Fruit fly (Drosophila melanogaster) whole organism, prepupa: Measurements from ENCODE around the gene CG7600.

ENCODE experiments used
- Blimp-1 ChIP-seq: fragments of 200-800 bp; sonication (Bioruptor generic); optimal IDR thresholded peaks from 3 replicates; lab custom pipeline; 2017; ENCODE audit warnings: missing biosample characterization, missing genetic modification characterization, mild to moderate bottlenecking, moderate library complexity, missing genetic modification reagents
- CG10631 ChIP-seq: fragments of 200-800 bp; sonication (Bioruptor generic); optimal IDR thresholded peaks from 2 replicates; lab custom pipeline; 2016; ENCODE audit warnings: missing biosample characterization, missing genetic modification characterization
- CG10669 ChIP-seq: fragments of 200-800 bp; sonication (Bioruptor generic); optimal IDR thresholded peaks from 3 replicates; lab custom pipeline; 2018; ENCODE audit warnings: missing biosample characterization, mild to moderate bottlenecking, missing genetic modification characterization, moderate library complexity
- CG11294 ChIP-seq: fragments of 200-800 bp; sonication (Bioruptor generic); IDR thresholded peaks from 2 replicates; pipeline ENCODE4 v1.3.6; 2022; ENCODE audit warnings: missing biosample characterization, missing genetic modification characterization
- CG1621 ChIP-seq: fragments of 200-800 bp; sonication (Bioruptor generic); optimal IDR thresholded peaks from 3 replicates; lab custom pipeline; 2018; ENCODE audit warnings: missing biosample characterization, mild to moderate bottlenecking, missing genetic modification characterization
- CG16779 ChIP-seq: fragments of 200-800 bp; sonication (Bioruptor generic); optimal IDR thresholded peaks from 3 replicates; lab custom pipeline; 2017; ENCODE audit warnings: missing biosample characterization, mild to moderate bottlenecking, missing genetic modification characterization
- CG3032 ChIP-seq: fragments of 200-800 bp; optimal IDR thresholded peaks from 2 replicates; lab custom pipeline; 2019; ENCODE audit warnings: missing biosample characterization, mild to moderate bottlenecking, missing genetic modification characterization, moderate library complexity
- CG32006 ChIP-seq: fragments of 200-800 bp; sonication (Bioruptor generic); optimal IDR thresholded peaks from 3 replicates; lab custom pipeline; 2017; ENCODE audit warnings: missing biosample characterization, mild to moderate bottlenecking, missing genetic modification characterization
- CG34406 ChIP-seq: fragments of 200-800 bp; sonication (Bioruptor generic); optimal IDR thresholded peaks from 3 replicates; lab custom pipeline; 2016; ENCODE audit warnings: missing biosample characterization, missing genetic modification characterization
- CG3919 ChIP-seq: fragments of 200-800 bp; sonication (Bioruptor generic); optimal IDR thresholded peaks from 3 replicates; lab custom pipeline; 2016; ENCODE audit warnings: missing biosample characterization, missing genetic modification characterization
- CG4318 ChIP-seq: fragments of 200-800 bp; sonication (Bioruptor generic); optimal IDR thresholded peaks from 3 replicates; lab custom pipeline; 2017; ENCODE audit warnings: missing biosample characterization, mild to moderate bottlenecking, missing genetic modification characterization
- CG6163 ChIP-seq: fragments of 200-800 bp; sonication (Bioruptor generic); IDR thresholded peaks from 3 replicates; pipeline ENCODE4 v1.3.6; 2022; ENCODE audit warnings: missing biosample characterization, missing genetic modification characterization
- CG6276 ChIP-seq: fragments of 200-800 bp; sonication (Bioruptor generic); optimal IDR thresholded peaks from 2 replicates; lab custom pipeline; 2017; ENCODE audit warnings: missing biosample characterization, mild to moderate bottlenecking, missing genetic modification characterization
- CG6808 ChIP-seq: fragments of 200-800 bp; sonication (Bioruptor generic); optimal IDR thresholded peaks from 3 replicates; lab custom pipeline; 2017; ENCODE audit warnings: missing biosample characterization, missing genetic modification characterization, mild to moderate bottlenecking, moderate library complexity, missing genetic modification reagents
- CG6854 ChIP-seq: fragments of 200-800 bp; sonication (Bioruptor generic); optimal IDR thresholded peaks from 2 replicates; lab custom pipeline; 2017; ENCODE audit warnings: missing biosample characterization, mild to moderate bottlenecking, missing genetic modification characterization
- CG7368 ChIP-seq: fragments of 200-800 bp; sonication (Bioruptor generic); optimal IDR thresholded peaks from 3 replicates; lab custom pipeline; 2016; ENCODE audit warnings: missing biosample characterization, missing genetic modification characterization
- CG8319 ChIP-seq: fragments of 200-800 bp; sonication (Bioruptor generic); optimal IDR thresholded peaks from 3 replicates; lab custom pipeline; 2016; ENCODE audit warnings: missing biosample characterization, missing genetic modification characterization
- CG8632 ChIP-seq: fragments of 200-800 bp; sonication (Bioruptor generic); optimal IDR thresholded peaks from 3 replicates; lab custom pipeline; 2016; ENCODE audit warnings: missing biosample characterization, missing genetic modification characterization
- CG9139 ChIP-seq: fragments of 200-800 bp; sonication (Bioruptor generic); optimal IDR thresholded peaks from 3 replicates; lab custom pipeline; 2017; ENCODE audit warnings: missing biosample characterization, mild to moderate bottlenecking, missing genetic modification characterization
- Eip75B ChIP-seq: fragments of 200-800 bp; sonication (Bioruptor generic); optimal IDR thresholded peaks from 3 replicates; lab custom pipeline; 2016; ENCODE audit warnings: missing biosample characterization, missing genetic modification characterization
- Eip78C ChIP-seq: fragments of 200-800 bp; sonication (Bioruptor generic); peaks from one replicate; lab custom pipeline; 2016; ENCODE audit warnings: missing biosample characterization, missing genetic modification characterization
- Ets96B ChIP-seq: fragments of 200-800 bp; optimal IDR thresholded peaks from 2 replicates; lab custom pipeline; 2019; ENCODE audit warnings: missing biosample characterization, mild to moderate bottlenecking, missing genetic modification characterization, moderate library complexity
- Gug ChIP-seq: fragments of 200-800 bp; sonication (Bioruptor generic); IDR thresholded peaks from 2 replicates; pipeline ENCODE4 v1.3.6; 2022; ENCODE audit warnings: missing biosample characterization, missing genetic modification characterization
- Hr39 ChIP-seq: fragments of 200-800 bp; sonication (Bioruptor generic); optimal IDR thresholded peaks from 2 replicates; lab custom pipeline; 2016; ENCODE audit warnings: missing biosample characterization, missing genetic modification characterization
- Hr4 ChIP-seq: fragments of 200-800 bp; sonication (Bioruptor generic); optimal IDR thresholded peaks from 3 replicates; lab custom pipeline; 2016; ENCODE audit warnings: missing biosample characterization, missing genetic modification characterization
- Lpt ChIP-seq: fragments of 200-800 bp; sonication (Bioruptor generic); optimal IDR thresholded peaks from 3 replicates; lab custom pipeline; 2016; ENCODE audit warnings: missing biosample characterization, missing genetic modification characterization
- Met ChIP-seq: fragments of 200-800 bp; sonication (Bioruptor generic); optimal IDR thresholded peaks from 3 replicates; lab custom pipeline; 2016; ENCODE audit warnings: missing biosample characterization, missing genetic modification characterization
- OdsH ChIP-seq: fragments of 200-800 bp; sonication (Bioruptor generic); optimal IDR thresholded peaks from 3 replicates; lab custom pipeline; 2016; ENCODE audit warnings: missing biosample characterization, missing genetic modification characterization
- Smox ChIP-seq: fragments of 200-800 bp; sonication (Bioruptor generic); optimal IDR thresholded peaks from 3 replicates; lab custom pipeline; 2016; ENCODE audit warnings: missing biosample characterization, missing genetic modification characterization
- Sox102F ChIP-seq: fragments of 200-800 bp; sonication (Bioruptor generic); optimal IDR thresholded peaks from 2 replicates; lab custom pipeline; 2016; ENCODE audit warnings: missing biosample characterization, mild to moderate bottlenecking, missing genetic modification characterization
- Sox14 ChIP-seq: fragments of 200-800 bp; sonication (Bioruptor generic); optimal IDR thresholded peaks from 3 replicates; lab custom pipeline; 2016; ENCODE audit warnings: missing biosample characterization, missing genetic modification characterization
- Sox15 ChIP-seq: fragments of 200-800 bp; sonication (Bioruptor generic); optimal IDR thresholded peaks from 3 replicates; lab custom pipeline; 2016; ENCODE audit warnings: missing biosample characterization, missing genetic modification characterization
- acj6 ChIP-seq: fragments of 200-800 bp; sonication (Bioruptor generic); optimal IDR thresholded peaks from 3 replicates; lab custom pipeline; 2016; ENCODE audit warnings: missing biosample characterization, missing genetic modification characterization
- cyc ChIP-seq: fragments of 200-800 bp; sonication (Bioruptor generic); optimal IDR thresholded peaks from 3 replicates; lab custom pipeline; 2016; ENCODE audit warnings: missing biosample characterization, missing genetic modification characterization
- dac ChIP-seq: fragments of 200-800 bp; sonication (Bioruptor generic); optimal IDR thresholded peaks from 2 replicates; lab custom pipeline; 2017; ENCODE audit warnings: missing biosample characterization, mild to moderate bottlenecking, missing genetic modification characterization
- dsx ChIP-seq: fragments of 200-800 bp; optimal IDR thresholded peaks from 3 replicates; lab custom pipeline; 2019; ENCODE audit warnings: missing biosample characterization, mild to moderate bottlenecking, missing genetic modification characterization, moderate library complexity; ENCODE audit not compliant: poor library complexity, severe bottlenecking
- eg ChIP-seq: fragments of 200-800 bp; sonication (Bioruptor generic); IDR thresholded peaks from 3 replicates; pipeline ENCODE4 v1.3.6; 2022; ENCODE audit warnings: missing biosample characterization, missing genetic modification characterization
- esn ChIP-seq: fragments of 200-800 bp; sonication (Bioruptor generic); optimal IDR thresholded peaks from 2 replicates; lab custom pipeline; 2016; ENCODE audit warnings: missing biosample characterization, mild to moderate bottlenecking, missing genetic modification characterization, moderate library complexity
- fd59A ChIP-seq: fragments of 200-800 bp; sonication (Bioruptor generic); optimal IDR thresholded peaks from 2 replicates; lab custom pipeline; 2017; ENCODE audit warnings: missing biosample characterization, mild to moderate bottlenecking, missing genetic modification characterization, missing genetic modification reagents
- fd85E ChIP-seq: fragments of 200-800 bp; sonication (Bioruptor generic); optimal IDR thresholded peaks from 3 replicates; lab custom pipeline; 2016; ENCODE audit warnings: missing biosample characterization, missing genetic modification characterization
- fkh ChIP-seq: fragments of 200-800 bp; sonication (Bioruptor generic); optimal IDR thresholded peaks from 3 replicates; lab custom pipeline; 2017; ENCODE audit warnings: missing biosample characterization, mild to moderate bottlenecking, missing genetic modification characterization, moderate library complexity
- lz ChIP-seq: fragments of 200-800 bp; sonication (Bioruptor generic); optimal IDR thresholded peaks from 3 replicates; lab custom pipeline; 2016; ENCODE audit warnings: missing biosample characterization, missing genetic modification characterization
- net ChIP-seq: fragments of 200-800 bp; sonication (Bioruptor generic); optimal IDR thresholded peaks from 3 replicates; lab custom pipeline; 2016; ENCODE audit warnings: missing biosample characterization, missing genetic modification characterization
- pdm3 ChIP-seq: fragments of 200-800 bp; sonication (Bioruptor generic); optimal IDR thresholded peaks from 3 replicates; lab custom pipeline; 2016; ENCODE audit warnings: missing biosample characterization, missing genetic modification characterization
- salr ChIP-seq, 2 experiments: fragments of 200-800 bp; sonication (Bioruptor generic); optimal IDR thresholded peaks; 3 replicates each; lab custom pipeline; 2016 to 2018; ENCODE audit warnings: missing biosample characterization in 2 of 2, missing genetic modification characterization in 2 of 2, mild to moderate bottlenecking in 1 of 2
- spab ChIP-seq: fragments of 200-800 bp; sonication (Bioruptor generic); optimal IDR thresholded peaks from 2 replicates; lab custom pipeline; 2017; ENCODE audit warnings: missing biosample characterization, mild to moderate bottlenecking, missing genetic modification characterization, missing genetic modification reagents
- svp ChIP-seq: fragments of 200-800 bp; sonication (Bioruptor generic); peaks from one replicate; lab custom pipeline; 2016; ENCODE audit warnings: missing biosample characterization, missing genetic modification characterization
- vri ChIP-seq: fragments of 200-800 bp; sonication (Bioruptor generic); optimal IDR thresholded peaks from 3 replicates; lab custom pipeline; 2016; ENCODE audit warnings: missing biosample characterization, mild to moderate bottlenecking, missing genetic modification characterization

Gene CG7600

dm6 chr3L:11247370-11248255 lies 37.0 kb downstream of the CG7600 start (continued):
- no peak for TF ChIP-seq Blimp-1 (GFP tag; lab: Kevin White, UChicago)
- peak; percentile 66 for TF ChIP-seq net (GFP tag; lab: Kevin White, UChicago)
- peak in 1 of 2 experiments; percentile 38 for TF ChIP-seq salr (GFP tag; optimal IDR thresholded peaks at IDR 0.05; lab: Kevin White, UChicago)
- TF ChIP-seq, all 60 proteins: peak for 32

dm6 chr3L:11248303-11248702 lies 37.7 kb downstream of the CG7600 start:
- TF ChIP-seq vri (GFP tag; lab: Kevin White, UChicago) (no peak), Smox (GFP tag; lab: Kevin White, UChicago) (no peak), OdsH (GFP tag; lab: Kevin White, UChicago) (no peak), CG11294 (no peak), Hr4 (GFP tag; lab: Kevin White, UChicago) (no peak), CG10669 (peak; percentile 0), Gug (no peak), CG32006 (GFP tag; lab: Kevin White, UChicago) (no peak), CG8632 (no peak), CG10631 (no peak), lz (GFP tag; lab: Kevin White, UChicago) (no peak), CG16779 (no peak), CG7368 (GFP tag; lab: Kevin White, UChicago) (no peak), CG6808 (GFP tag; lab: Kevin White, UChicago) (no peak), pdm3 (GFP tag; lab: Kevin White, UChicago) (no peak), CG6276 (GFP tag; lab: Kevin White, UChicago) (no peak), Sox14 (GFP tag; lab: Kevin White, UChicago) (no peak), Ets96B (tag; lab: Kevin White, UChicago) (no peak), CG9139 (GFP tag; lab: Kevin White, UChicago) (no peak), Eip78C (GFP tag; lab: Kevin White, UChicago) (peak; percentile 67), esn (GFP tag; lab: Kevin White, UChicago) (peak; percentile 5), CG6854 (no peak), Met (GFP tag; lab: Kevin White, UChicago) (peak; percentile 10), CG4318 (GFP tag; lab: Kevin White, UChicago) (no peak), CG8319 (GFP tag; lab: Kevin White, UChicago) (no peak), dac (GFP tag; lab: Kevin White, UChicago) (no peak), salr (GFP tag; optimal IDR thresholded peaks at IDR 0.05; lab: Kevin White, UChicago) (no peak), dsx (GFP tag; lab: Kevin White, UChicago) (peak; percentile 14), CG3032 (tag; lab: Kevin White, UChicago) (no peak), acj6 (GFP tag; lab: Kevin White, UChicago) (no peak), CG3919 (GFP tag; lab: Kevin White, UChicago) (no peak), Sox15 (no peak), net (GFP tag; lab: Kevin White, UChicago) (no peak), cyc (GFP tag; lab: Kevin White, UChicago) (no peak), spab (GFP tag; lab: Kevin White, UChicago) (no peak), Blimp-1 (GFP tag; lab: Kevin White, UChicago) (no peak), Hr39 (GFP tag; lab: Kevin White, UChicago) (no peak), eg (GFP tag; lab: Robert Waterston, UW) (0 out of 3 replicates have a peak, but pooled peaks have one; percentile 14), CG34406 (GFP tag; lab: Kevin White, UChicago) (no peak), Sox102F (GFP tag; lab: Kevin White, UChicago) (no peak), Eip75B (no peak), Lpt (GFP tag; lab: Kevin White, UChicago) (no peak), svp (GFP tag; lab: Kevin White, UChicago) (peak; percentile 35), CG6163 (GFP tag; lab: Robert Waterston, UW) (peak; percentile 55), CG1621 (tag; lab: Kevin White, UChicago) (no peak), fd59A (GFP tag; lab: Kevin White, UChicago) (no peak), fkh (GFP tag; lab: Kevin White, UChicago) (peak; percentile 18), fd85E (no peak)
